Fruit fly (Drosophila melanogaster) whole organism, embryonic: ENCODE measurements around the gene JMJD4.

ENCODE experiments used
- Atf-2 ChIP-seq: fragments of 200-800 bp; sonication (Bioruptor generic); optimal IDR thresholded peaks from 2 replicates; lab custom pipeline; 2016; ENCODE audit warnings: missing biosample characterization, missing genetic modification characterization
- Bdp1 ChIP-seq: fragments of 200-800 bp; sonication (Bioruptor generic); optimal IDR thresholded peaks from 3 replicates; lab custom pipeline; 2016; ENCODE audit warnings: missing biosample characterization, missing genetic modification characterization
- CG10147 ChIP-seq: fragments of 200-800 bp; sonication (Bioruptor generic); optimal IDR thresholded peaks from 2 replicates; lab custom pipeline; 2019; ENCODE audit warnings: missing biosample characterization, mild to moderate bottlenecking, missing genetic modification characterization, moderate library complexity
- CG11560 ChIP-seq: fragments of 200-800 bp; sonication (Bioruptor generic); IDR thresholded peaks from 3 replicates; pipeline ENCODE4 v1.3.6; 2022; ENCODE audit warnings: missing biosample characterization, missing genetic modification characterization
- CG11696 ChIP-seq: fragments of 200-800 bp; sonication (Bioruptor generic); IDR thresholded peaks from 2 replicates; pipeline ENCODE4 v1.3.6; 2022; ENCODE audit warnings: missing biosample characterization, missing genetic modification characterization
- CG12155 ChIP-seq: fragments of 200-800 bp; sonication (Bioruptor generic); optimal IDR thresholded peaks from 3 replicates; lab custom pipeline; 2016; ENCODE audit warnings: missing biosample characterization, missing genetic modification characterization
- CG12236 ChIP-seq: fragments of 200-800 bp; sonication (Bioruptor generic); optimal IDR thresholded peaks from 2 replicates; lab custom pipeline; 2016; ENCODE audit warnings: missing biosample characterization, missing genetic modification characterization
- CG12769 ChIP-seq: fragments of 200-800 bp; sonication (Bioruptor generic); optimal IDR thresholded peaks from 2 replicates; lab custom pipeline; 2019; ENCODE audit warnings: missing biosample characterization, mild to moderate bottlenecking, missing genetic modification characterization, moderate library complexity
- CG13775 ChIP-seq: fragments of 200-800 bp; sonication (Bioruptor generic); optimal IDR thresholded peaks from 3 replicates; lab custom pipeline; 2017; ENCODE audit warnings: missing biosample characterization, mild to moderate bottlenecking, missing genetic modification characterization
- CG15479 ChIP-seq: fragments of 200-800 bp; sonication (Bioruptor generic); optimal IDR thresholded peaks from 3 replicates; lab custom pipeline; 2019; ENCODE audit warnings: missing biosample characterization, mild to moderate bottlenecking, missing genetic modification characterization, moderate library complexity
- CG17328 ChIP-seq: fragments of 200-800 bp; sonication (Bioruptor generic); IDR thresholded peaks from 2 replicates; pipeline ENCODE4 v1.3.6; 2022; ENCODE audit warnings: missing biosample characterization, missing genetic modification characterization
- CG17361 ChIP-seq: fragments of 200-800 bp; sonication (Bioruptor generic); IDR thresholded peaks from 3 replicates; pipeline ENCODE4 v1.3.6; 2022; ENCODE audit warnings: missing biosample characterization, missing genetic modification characterization
- CG2116 ChIP-seq: fragments of 200-800 bp; sonication (Bioruptor generic); optimal IDR thresholded peaks from 3 replicates; lab custom pipeline; 2018; ENCODE audit warnings: missing biosample characterization, mild to moderate bottlenecking, missing genetic modification characterization
- CG2129 ChIP-seq: fragments of 200-800 bp; sonication (Bioruptor generic); IDR thresholded peaks from 2 replicates; pipeline ENCODE4 v1.3.6; 2022; ENCODE audit warnings: missing biosample characterization, missing genetic modification characterization; ENCODE audit not compliant: partially characterized antibody
- CG4282 ChIP-seq: fragments of 200-800 bp; sonication (Bioruptor generic); optimal IDR thresholded peaks from 2 replicates; lab custom pipeline; 2016; ENCODE audit warnings: missing biosample characterization, missing genetic modification characterization
- CG7372 ChIP-seq: fragments of 200-800 bp; sonication (Bioruptor generic); IDR thresholded peaks from 2 replicates; pipeline ENCODE4 v1.3.6; 2022; ENCODE audit warnings: missing biosample characterization, missing genetic modification characterization
- CG8944 ChIP-seq: fragments of 200-800 bp; sonication (Bioruptor generic); optimal IDR thresholded peaks from 3 replicates; lab custom pipeline; 2016; ENCODE audit warnings: missing biosample characterization, missing genetic modification characterization
- CG9797 ChIP-seq: fragments of 200-800 bp; sonication (Bioruptor generic); optimal IDR thresholded peaks from 3 replicates; lab custom pipeline; 2018; ENCODE audit warnings: missing biosample characterization, mild to moderate bottlenecking, missing genetic modification characterization
- CG9817 ChIP-seq: fragments of 200-800 bp; sonication (Bioruptor generic); optimal IDR thresholded peaks from 2 replicates; lab custom pipeline; 2018; ENCODE audit warnings: missing biosample characterization, mild to moderate bottlenecking, missing genetic modification characterization, moderate library complexity
- D19A ChIP-seq: fragments of 200-800 bp; optimal IDR thresholded peaks from 3 replicates; lab custom pipeline; 2019; ENCODE audit warnings: missing biosample characterization, mild to moderate bottlenecking, missing genetic modification characterization, moderate library complexity
- Fer1 ChIP-seq: fragments of 200-800 bp; sonication (Bioruptor generic); optimal IDR thresholded peaks from 2 replicates; lab custom pipeline; 2017; ENCODE audit warnings: missing biosample characterization, mild to moderate bottlenecking, missing genetic modification characterization
- Fer3 ChIP-seq: fragments of 200-800 bp; sonication (Bioruptor generic); optimal IDR thresholded peaks from 2 replicates; lab custom pipeline; 2018; ENCODE audit warnings: missing biosample characterization, mild to moderate bottlenecking, missing genetic modification characterization, moderate library complexity
- H15 ChIP-seq: fragments of 200-800 bp; sonication (Bioruptor generic); IDR thresholded peaks from 3 replicates; pipeline ENCODE4 v1.3.6; 2022; ENCODE audit warnings: missing biosample characterization, missing genetic modification characterization
- Hand ChIP-seq: fragments of 200-800 bp; sonication (Bioruptor generic); optimal IDR thresholded peaks from 2 replicates; lab custom pipeline; 2017; ENCODE audit warnings: mild to moderate bottlenecking, missing biosample characterization, missing genetic modification reagents, missing genetic modification characterization
- HmgZ ChIP-seq: fragments of 200-800 bp; sonication (Bioruptor generic); optimal IDR thresholded peaks from 2 replicates; lab custom pipeline; 2018; ENCODE audit warnings: missing biosample characterization, mild to moderate bottlenecking, missing genetic modification characterization
- Hr51 ChIP-seq, 2 experiments: fragments of 200-800 bp; sonication (Bioruptor generic); optimal IDR thresholded peaks; 2 replicates in 1 of 2; 3 replicates in 1 of 2; lab custom pipeline; 2016 to 2018; ENCODE audit warnings: missing biosample characterization in 2 of 2, missing genetic modification characterization in 2 of 2, mild to moderate bottlenecking in 1 of 2, moderate library complexity in 1 of 2
- NC2α ChIP-seq: fragments of 200-800 bp; sonication (Bioruptor generic); optimal IDR thresholded peaks from 2 replicates; lab custom pipeline; 2016; ENCODE audit warnings: missing biosample characterization, missing genetic modification characterization
- Rfx ChIP-seq: fragments of 200-800 bp; sonication (Bioruptor generic); IDR thresholded peaks from 2 replicates; pipeline ENCODE4 v1.3.6; 2022; ENCODE audit warnings: missing biosample characterization, missing genetic modification characterization
- Side ChIP-seq: fragments of 200-800 bp; sonication (Bioruptor generic); optimal IDR thresholded peaks from 2 replicates; lab custom pipeline; 2016; ENCODE audit warnings: missing biosample characterization, missing genetic modification characterization
- ab ChIP-seq: fragments of 200-800 bp; sonication (Bioruptor generic); optimal IDR thresholded peaks from 2 replicates; lab custom pipeline; 2016; ENCODE audit warnings: missing biosample characterization, missing genetic modification characterization
- bbx ChIP-seq: fragments of 200-800 bp; sonication (Bioruptor generic); IDR thresholded peaks from 2 replicates; pipeline ENCODE4 v1.3.6; 2022; ENCODE audit warnings: missing biosample characterization, missing genetic modification characterization; ENCODE audit not compliant: partially characterized antibody
- bcd ChIP-seq: fragments of 200-800 bp; sonication (Bioruptor generic); optimal IDR thresholded peaks from 2 replicates; lab custom pipeline; 2017; ENCODE audit warnings: missing biosample characterization, mild to moderate bottlenecking, missing genetic modification characterization
- chinmo ChIP-seq: fragments of 200-800 bp; sonication (Bioruptor generic); IDR thresholded peaks from 4 replicates; pipeline ENCODE4 v1.3.6; 2022; ENCODE audit warnings: missing biosample characterization, missing genetic modification characterization; ENCODE audit not compliant: partially characterized antibody
- croc ChIP-seq: fragments of 200-800 bp; sonication (Bioruptor generic); conservative IDR thresholded peaks from 3 replicates; pipeline ENCODE4 v1.3.6; 2022; ENCODE audit warnings: missing biosample characterization, missing genetic modification characterization
- crol ChIP-seq: fragments of 200-800 bp; sonication (Bioruptor generic); IDR thresholded peaks from 2 replicates; pipeline ENCODE4 v1.3.6; 2022; ENCODE audit warnings: missing biosample characterization, missing genetic modification characterization
- dmrt11E ChIP-seq: fragments of 200-800 bp; sonication (Bioruptor generic); optimal IDR thresholded peaks from 3 replicates; lab custom pipeline; 2018; ENCODE audit warnings: missing biosample characterization, mild to moderate bottlenecking, missing genetic modification characterization, moderate library complexity
- emc ChIP-seq: fragments of 200-800 bp; sonication (Bioruptor generic); optimal IDR thresholded peaks from 2 replicates; lab custom pipeline; 2016; ENCODE audit warnings: missing biosample characterization, missing genetic modification characterization
- fu2 ChIP-seq: fragments of 200-800 bp; sonication (Bioruptor generic); optimal IDR thresholded peaks from 2 replicates; lab custom pipeline; 2016; ENCODE audit warnings: missing biosample characterization, missing genetic modification characterization
- grau ChIP-seq: fragments of 200-800 bp; optimal IDR thresholded peaks from 3 replicates; lab custom pipeline; 2019; ENCODE audit warnings: missing biosample characterization, mild to moderate bottlenecking, missing genetic modification characterization, moderate library complexity
- lbe ChIP-seq: fragments of 200-800 bp; sonication (Bioruptor generic); optimal IDR thresholded peaks from 2 replicates; lab custom pipeline; 2016; ENCODE audit warnings: missing biosample characterization, mild to moderate bottlenecking, missing genetic modification characterization
- nerfin-1 ChIP-seq: fragments of 200-800 bp; sonication (Bioruptor generic); optimal IDR thresholded peaks from 3 replicates; lab custom pipeline; 2019; ENCODE audit warnings: missing biosample characterization, mild to moderate bottlenecking, missing genetic modification characterization, moderate library complexity
- scrt ChIP-seq: fragments of 200-800 bp; sonication (Bioruptor generic); optimal IDR thresholded peaks from 2 replicates; lab custom pipeline; 2018; ENCODE audit warnings: missing biosample characterization, mild to moderate bottlenecking, missing genetic modification characterization, moderate library complexity
- sens-2 ChIP-seq: fragments of 200-800 bp; sonication (Bioruptor generic); IDR thresholded peaks from 2 replicates; pipeline ENCODE4 v1.3.6; 2022; ENCODE audit warnings: missing biosample characterization, missing genetic modification characterization
- slbo ChIP-seq: fragments of 200-800 bp; sonication (Bioruptor generic); IDR thresholded peaks from 2 replicates; pipeline ENCODE4 v1.3.6; 2022; ENCODE audit warnings: missing biosample characterization, missing genetic modification characterization
- sug ChIP-seq: fragments of 200-800 bp; optimal IDR thresholded peaks from 2 replicates; lab custom pipeline; 2019; ENCODE audit warnings: missing biosample characterization, mild to moderate bottlenecking, missing genetic modification characterization, moderate library complexity
- vfl ChIP-seq: fragments of 200-800 bp; sonication (Bioruptor generic); optimal IDR thresholded peaks from 2 replicates; lab custom pipeline; 2016; ENCODE audit warnings: missing biosample characterization, missing genetic modification characterization
- wek ChIP-seq: fragments of 200-800 bp; sonication (Bioruptor generic); optimal IDR thresholded peaks from 3 replicates; lab custom pipeline; 2018; ENCODE audit warnings: missing biosample characterization, mild to moderate bottlenecking, missing genetic modification characterization, moderate library complexity
- yki ChIP-seq: fragments of >200 bp; optimal IDR thresholded peaks from 3 replicates; lab custom pipeline; 2018
- zfh2 ChIP-seq: fragments of 200-800 bp; sonication (Bioruptor generic); optimal IDR thresholded peaks from 2 replicates; lab custom pipeline; 2016; ENCODE audit warnings: missing biosample characterization, missing genetic modification characterization

JMJD4 gene

dm6 chr2L:18148552-18149219, 10.4 kb downstream of the JMJD4 start (continued):
- no peak for TF ChIP-seq fu2
- peak; percentile 85 for TF ChIP-seq Fer1 (GFP tag; lab: Kevin White, UChicago)
- 0 out of 2 replicates have a peak, but pooled peaks have one; percentile 6 for TF ChIP-seq sens-2 (GFP tag; lab: Robert Waterston, UW)
- TF ChIP-seq D19A (tag; lab: Kevin White, UChicago): peak; percentile 7
- peak; percentile 41; the same call in 1 of the 2 replicates for TF ChIP-seq Rfx (GFP tag; lab: Robert Waterston, UW)
- peak; percentile 43 for TF ChIP-seq Bdp1 (GFP tag; lab: Kevin White, UChicago)
- TF ChIP-seq CG12236 (GFP tag; lab: Kevin White, UChicago): peak; percentile 62
- peak; percentile 49 for TF ChIP-seq Side (GFP tag; lab: Kevin White, UChicago)
- TF ChIP-seq CG8944 (GFP tag; lab: Kevin White, UChicago): peak; percentile 4
- peak; percentile 10; the same call in 1 of the 2 replicates for TF ChIP-seq slbo (GFP tag; lab: Robert Waterston, UW)
- peak; percentile 15 for TF ChIP-seq CG4282 (GFP tag; lab: Kevin White, UChicago)
- no peak for TF ChIP-seq lbe
- no peak for TF ChIP-seq CG2129
- TF ChIP-seq CG10147 (GFP tag; lab: Kevin White, UChicago): peak; percentile 54
- peak; percentile 33 for TF ChIP-seq CG13775 (GFP tag; lab: Kevin White, UChicago)
- TF ChIP-seq Hand (GFP tag; lab: Kevin White, UChicago): peak; percentile 44
- TF ChIP-seq zfh2 (GFP tag; lab: Kevin White, UChicago): no peak
- no peak for TF ChIP-seq Atf-2 (GFP tag; lab: Kevin White, UChicago)
- TF ChIP-seq NC2α (GFP tag; lab: Kevin White, UChicago): no peak
- peak; percentile 14 for TF ChIP-seq CG2116 (GFP tag; lab: Kevin White, UChicago)
- 0 out of 3 replicates have a peak, but pooled peaks have one; percentile 28 for TF ChIP-seq CG17361 (GFP tag; lab: Robert Waterston, UW)
- TF ChIP-seq dmrt11E (tag; lab: Kevin White, UChicago): peak; percentile 63
- TF ChIP-seq, all 482 proteins: peak for 284

dm6 chr2L:18147511-18148072, 11.5 kb downstream of the JMJD4 start:
- no peak for TF ChIP-seq yki
- no peak for TF ChIP-seq emc (GFP tag; lab: Kevin White, UChicago)
- peak; percentile 34 for TF ChIP-seq Fer1 (GFP tag; lab: Kevin White, UChicago)
- TF ChIP-seq nerfin-1 (tag; lab: Kevin White, UChicago): no peak
- TF ChIP-seq H15: no peak
- no peak; the same call in 1 of the 2 replicates for TF ChIP-seq CG11696 (GFP tag; lab: Robert Waterston, UW)
- TF ChIP-seq bbx: no peak
- no peak for TF ChIP-seq Fer3
- no peak for TF ChIP-seq bcd (GFP tag; lab: Kevin White, UChicago)
- TF ChIP-seq crol (GFP tag; lab: Robert Waterston, UW): peak; percentile 93
- TF ChIP-seq grau (tag; lab: Kevin White, UChicago): no peak
- TF ChIP-seq ab (GFP tag; lab: Kevin White, UChicago): no peak
- TF ChIP-seq CG11560 (tag; lab: Robert Waterston, UW): no peak
- TF ChIP-seq CG9817 (tag; lab: Kevin White, UChicago): no peak
- no peak for TF ChIP-seq Hr51 (GFP tag; optimal IDR thresholded peaks at IDR 0.05; lab: Kevin White, UChicago)
- TF ChIP-seq CG12769: peak; percentile 41
- TF ChIP-seq CG9797 (GFP tag; lab: Kevin White, UChicago): no peak
- peak; percentile 76 for TF ChIP-seq sug (tag; lab: Kevin White, UChicago)
- 0 out of 4 replicates have a peak, but pooled peaks have one; percentile 17 for TF ChIP-seq chinmo
- no peak for TF ChIP-seq croc
- no peak for TF ChIP-seq CG12155 (GFP tag; lab: Kevin White, UChicago)
- no peak for TF ChIP-seq CG7372 (GFP tag; lab: Robert Waterston, UW)
- peak; percentile 61 for TF ChIP-seq HmgZ
- TF ChIP-seq CG15479 (GFP tag; lab: Kevin White, UChicago): peak; percentile 32
- peak; percentile 21 for TF ChIP-seq wek
- TF ChIP-seq scrt (GFP tag; lab: Kevin White, UChicago): no peak
- TF ChIP-seq vfl (GFP tag; lab: Kevin White, UChicago): no peak
- no peak for TF ChIP-seq CG17328 (GFP tag; lab: Robert Waterston, UW)
